Worm (Caenorhabditis elegans): ENCODE measurements around the gene ZC317.2.

- no peak for TF ChIP-seq nhr-237 (tag; optimal IDR thresholded peaks at IDR 0.05)
- TF ChIP-seq nfya-1 (tag; optimal IDR thresholded peaks at IDR 0.05; ENCODE audit: insufficient read depth) = no peak
- no peak for TF ChIP-seq nhr-11 (tag; optimal IDR thresholded peaks at IDR 0.05)
- no peak for TF ChIP-seq ceh-9 (tag; optimal IDR thresholded peaks at IDR 0.05)
- TF ChIP-seq fos-1 (tag; optimal IDR thresholded peaks at IDR 0.05) = no peak
- no peak for TF ChIP-seq nhr-25 (tag; optimal IDR thresholded peaks at IDR 0.05)
- no peak for TF ChIP-seq snpc-4 (tag; optimal IDR thresholded peaks at IDR 0.05)
Measured at ce11 chrV:5462894-5463293, 3.0 kb downstream of the ZC317.2 start, which contains the start of gene srg-67.

Measured in whole organism, L3 larva.